Fruit fly (Drosophila melanogaster) whole organism, embryonic: ENCODE data around the gene CG9628.
A peak's percentile ranks its signal among the peaks of the same experiment; 100 is the strongest.

Source experiments
- Atf6 ChIP-seq: fragments of 200-800 bp; sonication (Bioruptor generic); IDR thresholded peaks from 2 replicates; pipeline ENCODE4 v1.3.6; 2022; ENCODE audit warnings: missing biosample characterization, missing genetic modification characterization
- BtbVII ChIP-seq: fragments of 200-800 bp; sonication (Bioruptor generic); optimal IDR thresholded peaks from 3 replicates; lab custom pipeline; 2017; ENCODE audit warnings: missing biosample characterization, mild to moderate bottlenecking, missing genetic modification characterization
- CG10267 ChIP-seq: fragments of 200-800 bp; sonication (Bioruptor generic); optimal IDR thresholded peaks from 2 replicates; lab custom pipeline; 2018; ENCODE audit warnings: missing biosample characterization, mild to moderate bottlenecking, missing genetic modification characterization, moderate library complexity
- CG11504 ChIP-seq: fragments of 200-800 bp; sonication (Bioruptor generic); optimal IDR thresholded peaks from 3 replicates; lab custom pipeline; 2019; ENCODE audit warnings: missing biosample characterization, mild to moderate bottlenecking, missing genetic modification characterization, moderate library complexity
- CG11695 ChIP-seq: fragments of 200-800 bp; sonication (Bioruptor generic); IDR thresholded peaks from 3 replicates; pipeline ENCODE4 v1.3.6; 2022; ENCODE audit warnings: missing biosample characterization, missing genetic modification characterization
- CG11723 ChIP-seq: fragments of 200-800 bp; sonication (Bioruptor generic); optimal IDR thresholded peaks from 2 replicates; lab custom pipeline; 2017; ENCODE audit warnings: missing biosample characterization, mild to moderate bottlenecking, missing genetic modification characterization
- CG12104 ChIP-seq: fragments of 200-800 bp; sonication (Bioruptor generic); optimal IDR thresholded peaks from 3 replicates; lab custom pipeline; 2016; ENCODE audit warnings: missing biosample characterization, missing genetic modification characterization
- CG12155 ChIP-seq: fragments of 200-800 bp; sonication (Bioruptor generic); optimal IDR thresholded peaks from 3 replicates; lab custom pipeline; 2016; ENCODE audit warnings: missing biosample characterization, missing genetic modification characterization
- CG12659 ChIP-seq: fragments of 200-800 bp; sonication (Bioruptor generic); optimal IDR thresholded peaks from 3 replicates; lab custom pipeline; 2017; ENCODE audit warnings: mild to moderate bottlenecking, missing biosample characterization, missing genetic modification reagents, missing genetic modification characterization
- CG13624 ChIP-seq: fragments of 200-800 bp; sonication (Bioruptor generic); optimal IDR thresholded peaks from 2 replicates; lab custom pipeline; 2016; ENCODE audit warnings: missing biosample characterization, missing genetic modification characterization
- CG15269 ChIP-seq: fragments of 200-800 bp; sonication (Bioruptor generic); optimal IDR thresholded peaks from 2 replicates; lab custom pipeline; 2018; ENCODE audit warnings: missing biosample characterization, mild to moderate bottlenecking, missing genetic modification characterization, moderate library complexity
- CG1602 ChIP-seq: fragments of 200-800 bp; sonication (Bioruptor generic); optimal IDR thresholded peaks from 3 replicates; lab custom pipeline; 2016; ENCODE audit warnings: missing biosample characterization, missing genetic modification characterization
- CG1603 ChIP-seq: fragments of 200-800 bp; sonication (Bioruptor generic); optimal IDR thresholded peaks from 2 replicates; lab custom pipeline; 2019; ENCODE audit warnings: missing biosample characterization, mild to moderate bottlenecking, missing genetic modification characterization, moderate library complexity
- CG16815 ChIP-seq: fragments of 200-800 bp; sonication (Bioruptor generic); optimal IDR thresholded peaks from 3 replicates; lab custom pipeline; 2017; ENCODE audit warnings: missing biosample characterization, mild to moderate bottlenecking, missing genetic modification characterization
- CG17328 ChIP-seq: fragments of 200-800 bp; sonication (Bioruptor generic); IDR thresholded peaks from 2 replicates; pipeline ENCODE4 v1.3.6; 2022; ENCODE audit warnings: missing biosample characterization, missing genetic modification characterization
- CG17612 ChIP-seq: fragments of 200-800 bp; sonication (Bioruptor generic); IDR thresholded peaks from 2 replicates; pipeline ENCODE4 v1.3.6; 2022; ENCODE audit warnings: missing biosample characterization, missing genetic modification characterization
- CG18619 ChIP-seq: fragments of 200-800 bp; sonication (Bioruptor generic); optimal IDR thresholded peaks from 3 replicates; lab custom pipeline; 2017; ENCODE audit warnings: missing biosample characterization, mild to moderate bottlenecking, missing genetic modification characterization
- CG2129 ChIP-seq: fragments of 200-800 bp; sonication (Bioruptor generic); IDR thresholded peaks from 2 replicates; pipeline ENCODE4 v1.3.6; 2022; ENCODE audit warnings: missing biosample characterization, missing genetic modification characterization; ENCODE audit not compliant: partially characterized antibody
- CG2199 ChIP-seq: fragments of 200-800 bp; sonication (Bioruptor generic); IDR thresholded peaks from 3 replicates; pipeline ENCODE4 v1.3.6; 2022; ENCODE audit warnings: missing biosample characterization, missing genetic modification characterization
- CG2712 ChIP-seq: fragments of 200-800 bp; optimal IDR thresholded peaks from 3 replicates; lab custom pipeline; 2019; ENCODE audit warnings: missing biosample characterization, mild to moderate bottlenecking, missing genetic modification characterization, moderate library complexity
- CG30403 ChIP-seq: fragments of 200-800 bp; sonication (Bioruptor generic); optimal IDR thresholded peaks from 3 replicates; lab custom pipeline; 2016; ENCODE audit warnings: missing biosample characterization, missing genetic modification characterization
- CG42726 ChIP-seq: fragments of 200-800 bp; sonication (Bioruptor generic); IDR thresholded peaks from 2 replicates; pipeline ENCODE4 v1.3.6; 2022; ENCODE audit warnings: missing biosample characterization, missing genetic modification characterization; ENCODE audit not compliant: partially characterized antibody
- CG4854 ChIP-seq: fragments of 200-800 bp; sonication (Bioruptor generic); optimal IDR thresholded peaks from 2 replicates; lab custom pipeline; 2016; ENCODE audit warnings: missing biosample characterization, missing genetic modification characterization, inconsistent platforms
- CG6254 ChIP-seq: fragments of 200-800 bp; sonication (Bioruptor generic); optimal IDR thresholded peaks from 3 replicates; lab custom pipeline; 2017; ENCODE audit warnings: mild to moderate bottlenecking, missing biosample characterization, missing genetic modification reagents, missing genetic modification characterization
- CG7928 ChIP-seq: fragments of 200-800 bp; sonication (Bioruptor generic); optimal IDR thresholded peaks from 2 replicates; lab custom pipeline; 2017; ENCODE audit warnings: missing biosample characterization, mild to moderate bottlenecking, missing genetic modification characterization
- CG9609 ChIP-seq: fragments of 200-800 bp; sonication (Bioruptor generic); optimal IDR thresholded peaks from 3 replicates; lab custom pipeline; 2016; ENCODE audit warnings: missing biosample characterization, missing genetic modification characterization
- CoRest ChIP-seq: fragments of 200-800 bp; sonication (Bioruptor generic); optimal IDR thresholded peaks from 3 replicates; lab custom pipeline; 2018; ENCODE audit warnings: missing biosample characterization, mild to moderate bottlenecking, missing genetic modification characterization, moderate library complexity
- Elba2 ChIP-seq: fragments of 200-800 bp; sonication (Bioruptor generic); optimal IDR thresholded peaks from 3 replicates; lab custom pipeline; 2016; ENCODE audit warnings: missing biosample characterization, missing genetic modification characterization
- HLH54F ChIP-seq: fragments of 200-800 bp; sonication (Bioruptor generic); optimal IDR thresholded peaks from 3 replicates; lab custom pipeline; 2016; ENCODE audit warnings: missing biosample characterization, missing genetic modification characterization
- Hey ChIP-seq: fragments of 200-800 bp; sonication (Bioruptor generic); optimal IDR thresholded peaks from 3 replicates; lab custom pipeline; 2018; ENCODE audit warnings: missing biosample characterization, mild to moderate bottlenecking, missing genetic modification characterization
- Hr3 ChIP-seq: fragments of 200-800 bp; sonication (Bioruptor generic); optimal IDR thresholded peaks from 3 replicates; lab custom pipeline; 2016; ENCODE audit warnings: missing biosample characterization, missing genetic modification characterization
- Hr39 ChIP-seq: fragments of >200 bp; optimal IDR thresholded peaks from 2 replicates; lab custom pipeline; 2017
- Lim3 ChIP-seq: fragments of 200-800 bp; sonication (Bioruptor generic); IDR thresholded peaks from 2 replicates; pipeline ENCODE4 v1.3.6; 2022; ENCODE audit warnings: missing biosample characterization, missing genetic modification characterization
- Lpt ChIP-seq: fragments of >200 bp; optimal IDR thresholded peaks from 2 replicates; lab custom pipeline; 2018; ENCODE audit warnings: missing biosample characterization, missing genetic modification characterization
- MBD-R2 ChIP-seq: fragments of 200-800 bp; sonication (Bioruptor generic); IDR thresholded peaks from 2 replicates; pipeline ENCODE4 v1.3.6; 2022; ENCODE audit warnings: missing biosample characterization, missing genetic modification characterization
- Mrtf ChIP-seq: fragments of 200-800 bp; sonication (Bioruptor generic); IDR thresholded peaks from 3 replicates; pipeline ENCODE4 v1.3.6; 2022; ENCODE audit warnings: missing biosample characterization, missing genetic modification characterization
- NC2α ChIP-seq: fragments of 200-800 bp; sonication (Bioruptor generic); optimal IDR thresholded peaks from 2 replicates; lab custom pipeline; 2016; ENCODE audit warnings: missing biosample characterization, missing genetic modification characterization
- NC2β ChIP-seq: fragments of 200-800 bp; sonication (Bioruptor generic); optimal IDR thresholded peaks from 2 replicates; lab custom pipeline; 2016; ENCODE audit warnings: missing biosample characterization, missing genetic modification characterization
- Ravus ChIP-seq: fragments of 200-800 bp; sonication (Bioruptor generic); IDR thresholded peaks from 2 replicates; pipeline ENCODE4 v1.3.6; 2022; ENCODE audit warnings: missing biosample characterization, missing genetic modification characterization
- Sry-δ ChIP-seq: fragments of 200-800 bp; sonication (Bioruptor generic); optimal IDR thresholded peaks from 2 replicates; lab custom pipeline; 2016; ENCODE audit warnings: missing biosample characterization, missing genetic modification characterization
- Stat92E ChIP-seq, 3 experiments: fragments of >200 bp in 2 of 3; fragments of 200-800 bp in 1 of 3; sonication (Bioruptor generic) in 1 of 3; optimal IDR thresholded peaks; 2 replicates each; lab custom pipeline; 2017 to 2019; ENCODE audit warnings: missing biosample characterization in 3 of 3, missing genetic modification characterization in 3 of 3, mild to moderate bottlenecking in 1 of 3, moderate library complexity in 1 of 3
- cad ChIP-seq: fragments of >200 bp; optimal IDR thresholded peaks from 2 replicates; lab custom pipeline; 2017; ENCODE audit warnings: missing biosample characterization, missing genetic modification characterization
- chinmo ChIP-seq: fragments of 200-800 bp; sonication (Bioruptor generic); IDR thresholded peaks from 4 replicates; pipeline ENCODE4 v1.3.6; 2022; ENCODE audit warnings: missing biosample characterization, missing genetic modification characterization; ENCODE audit not compliant: partially characterized antibody
- ewg ChIP-seq: fragments of 200-800 bp; sonication (Bioruptor generic); optimal IDR thresholded peaks from 3 replicates; lab custom pipeline; 2017; ENCODE audit warnings: mild to moderate bottlenecking, missing biosample characterization, missing genetic modification reagents, missing genetic modification characterization
- pum ChIP-seq: fragments of 200-800 bp; sonication (Bioruptor generic); optimal IDR thresholded peaks from 2 replicates; lab custom pipeline; 2016; ENCODE audit warnings: missing biosample characterization, missing genetic modification characterization
- row ChIP-seq: fragments of 200-800 bp; sonication (Bioruptor generic); IDR thresholded peaks from 3 replicates; pipeline ENCODE4 v1.3.6; 2022; ENCODE audit warnings: missing biosample characterization, missing genetic modification characterization
- sd ChIP-seq: fragments of 200-800 bp; sonication (Bioruptor generic); optimal IDR thresholded peaks from 3 replicates; lab custom pipeline; 2018; ENCODE audit warnings: missing biosample characterization, mild to moderate bottlenecking, missing genetic modification characterization, moderate library complexity
- sens-2 ChIP-seq: fragments of 200-800 bp; sonication (Bioruptor generic); IDR thresholded peaks from 2 replicates; pipeline ENCODE4 v1.3.6; 2022; ENCODE audit warnings: missing biosample characterization, missing genetic modification characterization
- sqz ChIP-seq: fragments of 200-800 bp; sonication (Bioruptor generic); optimal IDR thresholded peaks from 3 replicates; lab custom pipeline; 2018; ENCODE audit warnings: missing biosample characterization, mild to moderate bottlenecking, missing genetic modification characterization
- sug ChIP-seq: fragments of 200-800 bp; optimal IDR thresholded peaks from 2 replicates; lab custom pipeline; 2019; ENCODE audit warnings: missing biosample characterization, mild to moderate bottlenecking, missing genetic modification characterization, moderate library complexity
- trh ChIP-seq: fragments of 200-800 bp; sonication (Bioruptor generic); optimal IDR thresholded peaks from 2 replicates; lab custom pipeline; 2016; ENCODE audit warnings: missing biosample characterization, missing genetic modification characterization
- z ChIP-seq: fragments of 200-800 bp; sonication (Bioruptor generic); IDR thresholded peaks from 3 replicates; pipeline ENCODE4 v1.3.6; 2022; ENCODE audit warnings: missing biosample characterization, missing genetic modification characterization
- zfh2 ChIP-seq: fragments of 200-800 bp; sonication (Bioruptor generic); optimal IDR thresholded peaks from 2 replicates; lab custom pipeline; 2016; ENCODE audit warnings: missing biosample characterization, missing genetic modification characterization

Gene CG9628

dm6 chr3L:14650348-14650747, 27.8 kb downstream of the CG9628 start (continued):
- TF ChIP-seq CG12659: no peak
- no peak for TF ChIP-seq CG1602 (GFP tag; lab: Kevin White, UChicago)
- TF ChIP-seq CG17612 (GFP tag; lab: Robert Waterston, UW): no peak
- no peak for TF ChIP-seq MBD-R2 (GFP tag; lab: Robert Waterston, UW)
- TF ChIP-seq CG42726 (GFP tag; lab: Robert Waterston, UW): no peak
- no peak for TF ChIP-seq Hr39 (lab: Kevin White, UChicago)
- no peak for TF ChIP-seq chinmo (GFP tag; lab: Robert Waterston, UW)
- no peak for TF ChIP-seq CG9609 (GFP tag; lab: Kevin White, UChicago)
- TF ChIP-seq CG12104 (GFP tag; lab: Kevin White, UChicago): no peak
- TF ChIP-seq Hey: no peak
- no peak for TF ChIP-seq HLH54F (GFP tag; lab: Kevin White, UChicago)
- TF ChIP-seq CG15269 (tag; lab: Kevin White, UChicago): no peak
- TF ChIP-seq CG2199 (GFP tag; lab: Robert Waterston, UW): peak; percentile 65; the same call in 2 of the 3 replicates
- peak; percentile 82 for TF ChIP-seq sqz (GFP tag; lab: Kevin White, UChicago)
- no peak for TF ChIP-seq sens-2 (GFP tag; lab: Robert Waterston, UW)
- TF ChIP-seq Atf6 (GFP tag; lab: Robert Waterston, UW): no peak
- TF ChIP-seq ewg: no peak
- no peak for TF ChIP-seq cad (GFP tag; lab: Kevin White, UChicago)
- TF ChIP-seq CG17328: no peak
- TF ChIP-seq CG7928 (GFP tag; lab: Kevin White, UChicago): no peak
- TF ChIP-seq zfh2: no peak
- no peak for TF ChIP-seq CG30403 (GFP tag; lab: Kevin White, UChicago)
- TF ChIP-seq CG13624 (GFP tag; lab: Kevin White, UChicago): no peak
- TF ChIP-seq sug (tag; lab: Kevin White, UChicago): peak; percentile 47
- TF ChIP-seq CG1603 (tag; lab: Kevin White, UChicago): no peak
- peak in 1 of 3 experiments; percentile 67 for TF ChIP-seq Stat92E (GFP tag; optimal IDR thresholded peaks at IDR 0.05; lab: Kevin White, UChicago)
- TF ChIP-seq CG12155: no peak
- TF ChIP-seq CG18619 (GFP tag; lab: Kevin White, UChicago): no peak
- TF ChIP-seq pum (GFP tag; lab: Kevin White, UChicago): no peak
- peak; percentile 1 for TF ChIP-seq CG11504 (tag; lab: Kevin White, UChicago)
- TF ChIP-seq row (GFP tag; lab: Robert Waterston, UW): 0 out of 3 replicates have a peak, but pooled peaks have one; percentile 11
- TF ChIP-seq Ravus (GFP tag; lab: Robert Waterston, UW): no peak
- TF ChIP-seq NC2β (GFP tag; lab: Kevin White, UChicago): no peak
- peak; percentile 92 for TF ChIP-seq sd
- TF ChIP-seq CG11695: no peak
- no peak for TF ChIP-seq CG11723 (GFP tag; lab: Kevin White, UChicago)
- TF ChIP-seq Elba2 (GFP tag; lab: Kevin White, UChicago): no peak
- no peak for TF ChIP-seq NC2α (GFP tag; lab: Kevin White, UChicago)
- TF ChIP-seq CG16815 (GFP tag; lab: Kevin White, UChicago): no peak
- TF ChIP-seq Mrtf (GFP tag; lab: Robert Waterston, UW): no peak
- no peak for TF ChIP-seq CG2129
- peak; percentile 2 for TF ChIP-seq CG2712 (tag; lab: Kevin White, UChicago)
- peak; percentile 24 for TF ChIP-seq CG6254 (GFP tag; lab: Kevin White, UChicago)
- no peak for TF ChIP-seq Sry-δ (GFP tag; lab: Kevin White, UChicago)
- no peak for TF ChIP-seq Lpt
- no peak for TF ChIP-seq Lim3 (GFP tag; lab: Robert Waterston, UW)
- TF ChIP-seq z (GFP tag; lab: Robert Waterston, UW): no peak
- TF ChIP-seq Hr3 (GFP tag; lab: Kevin White, UChicago): no peak
- TF ChIP-seq trh (GFP tag; lab: Kevin White, UChicago): no peak
- TF ChIP-seq CG4854 (GFP tag; lab: Kevin White, UChicago): no peak
- no peak for TF ChIP-seq CoRest (tag; lab: Kevin White, UChicago)
- TF ChIP-seq CG10267 (tag; lab: Kevin White, UChicago): no peak
- no peak for TF ChIP-seq BtbVII (GFP tag; lab: Kevin White, UChicago)
